Fruit fly (Drosophila melanogaster): ENCODE data around the gene Itgbn.
A peak's percentile ranks its signal among the peaks of the same experiment; 100 is the strongest.

Gene Itgbn

dm6 chr2L:21038723-21039122, 14.1 kb upstream of the Itgbn start (continued):
- TF ChIP-seq ab (GFP tag; optimal IDR thresholded peaks at IDR 0.05) (no peak), shn (GFP tag; optimal IDR thresholded peaks at IDR 0.05) (no peak), dysf (GFP tag; IDR thresholded peaks at IDR 0.05) (peak; percentile 76), Kr (GFP tag; optimal IDR thresholded peaks at IDR 0.05) (no peak), en (GFP tag; optimal IDR thresholded peaks at IDR 0.05) (peak; percentile 54), CG7745 (tag; optimal IDR thresholded peaks at IDR 0.05) (no peak), sna (GFP tag; IDR thresholded peaks at IDR 0.05; ENCODE audit: partially characterized antibody) (no peak), Ets65A (GFP tag) (peak; percentile 91), Xrp1 (GFP tag; IDR thresholded peaks at IDR 0.05) (peak; percentile 83), CG11560 (tag; IDR thresholded peaks at IDR 0.05) (no peak), grau (tag; optimal IDR thresholded peaks at IDR 0.05) (peak; percentile 38), CG10462 (GFP tag; optimal IDR thresholded peaks at IDR 0.05) (peak; percentile 45), Mes4 (GFP tag; optimal IDR thresholded peaks at IDR 0.05) (no peak), phol (tag; optimal IDR thresholded peaks at IDR 0.05) (peak; percentile 74), CG30403 (GFP tag; optimal IDR thresholded peaks at IDR 0.05) (peak; percentile 70), CG12391 (tag; optimal IDR thresholded peaks at IDR 0.05) (peak; percentile 70), vfl (GFP tag; optimal IDR thresholded peaks at IDR 0.05) (no peak), tll (GFP tag; optimal IDR thresholded peaks at IDR 0.05) (no peak), CG15601 (tag; optimal IDR thresholded peaks at IDR 0.05) (no peak), CG9817 (tag; optimal IDR thresholded peaks at IDR 0.05) (peak; percentile 47), abd-A (tag; optimal IDR thresholded peaks at IDR 0.05) (no peak), CG12299 (tag; optimal IDR thresholded peaks at IDR 0.05) (no peak), Dll (GFP tag; IDR thresholded peaks at IDR 0.05; ENCODE audit: partially characterized antibody) (no peak), CG17568 (GFP tag; optimal IDR thresholded peaks at IDR 0.05) (peak; percentile 43), jigr1 (GFP tag; IDR thresholded peaks at IDR 0.05) (no peak), fd102C (GFP tag; optimal IDR thresholded peaks at IDR 0.05) (no peak), sim (GFP tag; IDR thresholded peaks at IDR 0.05) (no peak), HLHmδ (GFP tag; optimal IDR thresholded peaks at IDR 0.05) (no peak), Drgx (GFP tag; IDR thresholded peaks at IDR 0.05) (0 out of 2 replicates have a peak, but pooled peaks have one; percentile 27), NC2β (GFP tag; optimal IDR thresholded peaks at IDR 0.05) (no peak), Lim3 (GFP tag; IDR thresholded peaks at IDR 0.05) (no peak), prd (optimal IDR thresholded peaks at IDR 0.05) (no peak), prd (GFP tag; IDR thresholded peaks at IDR 0.05) (peak; percentile 69), CG34422 (GFP tag; IDR thresholded peaks at IDR 0.05) (no peak), CG3163 (GFP tag; optimal IDR thresholded peaks at IDR 0.05) (no peak), tup (GFP tag; optimal IDR thresholded peaks at IDR 0.05) (peak; percentile 39), NC2α (GFP tag; optimal IDR thresholded peaks at IDR 0.05) (peak; percentile 24), bcd (GFP tag; optimal IDR thresholded peaks at IDR 0.05) (peak; percentile 67), CG34224 (GFP tag; IDR thresholded peaks at IDR 0.05; ENCODE audit: partially characterized antibody) (no peak), Sry-δ (GFP tag; optimal IDR thresholded peaks at IDR 0.05) (peak; percentile 18), chif (GFP tag; optimal IDR thresholded peaks at IDR 0.05) (peak; percentile 35 to 67), NFAT (GFP tag; IDR thresholded peaks at IDR 0.05) (no peak), Sry-β (GFP tag; optimal IDR thresholded peaks at IDR 0.05) (no peak), unpg (GFP tag; optimal IDR thresholded peaks at IDR 0.05) (peak; percentile 76), Blimp-1 (GFP tag; optimal IDR thresholded peaks at IDR 0.05) (peak; percentile 78), GATAe (GFP tag; conservative IDR thresholded peaks at IDR 0.05) (no peak), amos (GFP tag; IDR thresholded peaks at IDR 0.05; ENCODE audit: partially characterized antibody) (no peak), CG10654 (GFP tag; optimal IDR thresholded peaks at IDR 0.05) (peak; percentile 38), org-1 (GFP tag; optimal IDR thresholded peaks at IDR 0.05) (peak; percentile 46), dati (GFP tag; IDR thresholded peaks at IDR 0.05) (0 out of 2 replicates have a peak, but pooled peaks have one; percentile 6), HLH54F (GFP tag; optimal IDR thresholded peaks at IDR 0.05) (peak; percentile 42)

Data from whole organism, embryonic.